Fruit fly (Drosophila melanogaster) whole organism, embryonic: Measurements from ENCODE around the gene Cyt-b5-r.

ENCODE experiments used
- Asciz ChIP-seq: fragments of 200-800 bp; sonication (Bioruptor generic); optimal IDR thresholded peaks from 2 replicates; lab custom pipeline; 2017; ENCODE audit warnings: missing biosample characterization, mild to moderate bottlenecking, missing genetic modification characterization, missing genetic modification reagents
- Bdp1 ChIP-seq: fragments of 200-800 bp; sonication (Bioruptor generic); optimal IDR thresholded peaks from 3 replicates; lab custom pipeline; 2016; ENCODE audit warnings: missing biosample characterization, missing genetic modification characterization
- Bteb2 ChIP-seq: fragments of 200-800 bp; sonication (Bioruptor generic); optimal IDR thresholded peaks from 2 replicates; lab custom pipeline; 2016; ENCODE audit warnings: missing biosample characterization, missing genetic modification characterization
- CG11560 ChIP-seq: fragments of 200-800 bp; sonication (Bioruptor generic); IDR thresholded peaks from 3 replicates; pipeline ENCODE4 v1.3.6; 2022; ENCODE audit warnings: missing biosample characterization, missing genetic modification characterization
- CG12942 ChIP-seq: fragments of 200-800 bp; sonication (Bioruptor generic); optimal IDR thresholded peaks from 3 replicates; lab custom pipeline; 2016; ENCODE audit warnings: missing biosample characterization, missing genetic modification characterization
- CG13287 ChIP-seq: fragments of 200-800 bp; sonication (Bioruptor generic); IDR thresholded peaks from 2 replicates; pipeline ENCODE4 v1.3.6; 2022; ENCODE audit warnings: missing biosample characterization, missing genetic modification characterization; ENCODE audit not compliant: partially characterized antibody
- CG17568 ChIP-seq: fragments of 200-800 bp; sonication (Bioruptor generic); optimal IDR thresholded peaks from 2 replicates; lab custom pipeline; 2018; ENCODE audit warnings: missing biosample characterization, mild to moderate bottlenecking, missing genetic modification characterization, moderate library complexity
- CG2116 ChIP-seq: fragments of 200-800 bp; sonication (Bioruptor generic); optimal IDR thresholded peaks from 3 replicates; lab custom pipeline; 2018; ENCODE audit warnings: missing biosample characterization, mild to moderate bottlenecking, missing genetic modification characterization
- CG30403 ChIP-seq: fragments of 200-800 bp; sonication (Bioruptor generic); optimal IDR thresholded peaks from 3 replicates; lab custom pipeline; 2016; ENCODE audit warnings: missing biosample characterization, missing genetic modification characterization
- CG42726 ChIP-seq: fragments of 200-800 bp; sonication (Bioruptor generic); IDR thresholded peaks from 2 replicates; pipeline ENCODE4 v1.3.6; 2022; ENCODE audit warnings: missing biosample characterization, missing genetic modification characterization; ENCODE audit not compliant: partially characterized antibody
- CG6272 ChIP-seq: fragments of 200-800 bp; sonication (Bioruptor generic); IDR thresholded peaks from 2 replicates; pipeline ENCODE4 v1.3.6; 2022; ENCODE audit warnings: missing biosample characterization, missing genetic modification characterization
- CG6791 ChIP-seq: fragments of 200-800 bp; sonication (Bioruptor generic); IDR thresholded peaks from 3 replicates; pipeline ENCODE4 v1.3.6; 2022; ENCODE audit warnings: missing biosample characterization, missing genetic modification characterization; ENCODE audit not compliant: partially characterized antibody
- Dad ChIP-seq: fragments of 200-800 bp; sonication (Bioruptor generic); optimal IDR thresholded peaks from 3 replicates; lab custom pipeline; 2016; ENCODE audit warnings: missing biosample characterization, missing genetic modification characterization
- Dip2 ChIP-seq: fragments of 200-800 bp; sonication (Bioruptor generic); IDR thresholded peaks from 2 replicates; pipeline ENCODE4 v1.3.6; 2022; ENCODE audit warnings: missing biosample characterization, missing genetic modification characterization
- GATAe ChIP-seq: fragments of 200-800 bp; sonication (Bioruptor generic); conservative IDR thresholded peaks from 2 replicates; pipeline ENCODE4 v1.3.6; 2022; ENCODE audit warnings: missing biosample characterization, missing genetic modification characterization
- Hey ChIP-seq: fragments of 200-800 bp; sonication (Bioruptor generic); optimal IDR thresholded peaks from 3 replicates; lab custom pipeline; 2018; ENCODE audit warnings: missing biosample characterization, mild to moderate bottlenecking, missing genetic modification characterization
- Jarid2 ChIP-seq: fragments of 200-800 bp; sonication (Bioruptor generic); optimal IDR thresholded peaks from 3 replicates; lab custom pipeline; 2017; ENCODE audit warnings: mild to moderate bottlenecking, missing biosample characterization, missing genetic modification reagents, missing genetic modification characterization
- MBD-R2 ChIP-seq: fragments of 200-800 bp; sonication (Bioruptor generic); IDR thresholded peaks from 2 replicates; pipeline ENCODE4 v1.3.6; 2022; ENCODE audit warnings: missing biosample characterization, missing genetic modification characterization
- Med ChIP-seq: fragments of 200-800 bp; sonication (Bioruptor generic); peaks from one replicate; lab custom pipeline; 2016; ENCODE audit warnings: missing biosample characterization, missing genetic modification characterization, mild to moderate bottlenecking, inconsistent platforms, moderate library complexity
- Myb ChIP-seq: fragments of 200-800 bp; sonication (Bioruptor generic); optimal IDR thresholded peaks from 2 replicates; lab custom pipeline; 2016; ENCODE audit warnings: missing biosample characterization, missing genetic modification characterization
- Opbp ChIP-seq: fragments of 200-800 bp; sonication (Bioruptor generic); IDR thresholded peaks from 3 replicates; pipeline ENCODE4 v1.3.6; 2022; ENCODE audit warnings: missing biosample characterization, missing genetic modification characterization; ENCODE audit not compliant: partially characterized antibody
- Ravus ChIP-seq: fragments of 200-800 bp; sonication (Bioruptor generic); IDR thresholded peaks from 2 replicates; pipeline ENCODE4 v1.3.6; 2022; ENCODE audit warnings: missing biosample characterization, missing genetic modification characterization
- Rx ChIP-seq: fragments of 200-800 bp; sonication (Bioruptor generic); IDR thresholded peaks from 2 replicates; pipeline ENCODE4 v1.3.6; 2022; ENCODE audit warnings: missing biosample characterization, missing genetic modification characterization
- ac ChIP-seq: fragments of 200-800 bp; sonication (Bioruptor generic); optimal IDR thresholded peaks from 3 replicates; lab custom pipeline; 2017; ENCODE audit warnings: missing biosample characterization, mild to moderate bottlenecking, missing genetic modification characterization
- ap ChIP-seq: fragments of 200-800 bp; sonication (Bioruptor generic); IDR thresholded peaks from 2 replicates; pipeline ENCODE4 v1.3.6; 2022; ENCODE audit warnings: missing biosample characterization, missing genetic modification characterization
- ara ChIP-seq: fragments of 200-800 bp; sonication (Bioruptor generic); IDR thresholded peaks from 2 replicates; pipeline ENCODE4 v1.3.6; 2022; ENCODE audit warnings: missing biosample characterization, missing genetic modification characterization
- bbx ChIP-seq: fragments of 200-800 bp; sonication (Bioruptor generic); IDR thresholded peaks from 2 replicates; pipeline ENCODE4 v1.3.6; 2022; ENCODE audit warnings: missing biosample characterization, missing genetic modification characterization; ENCODE audit not compliant: partially characterized antibody
- btn ChIP-seq: fragments of 200-800 bp; sonication (Bioruptor generic); optimal IDR thresholded peaks from 2 replicates; lab custom pipeline; 2016; ENCODE audit warnings: missing biosample characterization, missing genetic modification characterization
- cas ChIP-seq: fragments of 200-800 bp; sonication (Bioruptor generic); IDR thresholded peaks from 2 replicates; pipeline ENCODE4 v1.3.6; 2022; ENCODE audit warnings: missing biosample characterization, missing genetic modification characterization
- cato ChIP-seq: fragments of 200-800 bp; sonication (Bioruptor generic); optimal IDR thresholded peaks from 2 replicates; lab custom pipeline; 2016; ENCODE audit warnings: missing biosample characterization, missing genetic modification characterization, borderline replicate concordance
- dysf ChIP-seq: fragments of 200-800 bp; sonication (Bioruptor generic); IDR thresholded peaks from 3 replicates; pipeline ENCODE4 v1.3.6; 2022; ENCODE audit warnings: missing biosample characterization, missing genetic modification characterization
- eve ChIP-seq, 2 experiments: fragments of >200 bp; optimal IDR thresholded peaks; 2 replicates each; lab custom pipeline; 2017; ENCODE audit warnings: missing biosample characterization in 2 of 2, missing genetic modification characterization in 2 of 2
- ewg ChIP-seq: fragments of 200-800 bp; sonication (Bioruptor generic); optimal IDR thresholded peaks from 3 replicates; lab custom pipeline; 2017; ENCODE audit warnings: mild to moderate bottlenecking, missing biosample characterization, missing genetic modification reagents, missing genetic modification characterization
- exex ChIP-seq: fragments of 200-800 bp; sonication (Bioruptor generic); optimal IDR thresholded peaks from 4 replicates; lab custom pipeline; 2018; ENCODE audit warnings: missing biosample characterization, mild to moderate bottlenecking, missing genetic modification characterization, moderate library complexity
- gce ChIP-seq: fragments of 200-800 bp; sonication (Bioruptor generic); IDR thresholded peaks from 3 replicates; pipeline ENCODE4 v1.3.6; 2022; ENCODE audit warnings: missing biosample characterization, missing genetic modification characterization
- gt ChIP-seq: fragments of 200-800 bp; sonication (Bioruptor generic); IDR thresholded peaks from 2 replicates; pipeline ENCODE4 v1.3.6; 2022; ENCODE audit warnings: missing biosample characterization, missing genetic modification characterization
- hbn ChIP-seq: fragments of 200-800 bp; sonication (Bioruptor generic); IDR thresholded peaks from 2 replicates; pipeline ENCODE4 v1.3.6; 2022; ENCODE audit warnings: missing biosample characterization, missing genetic modification characterization; ENCODE audit not compliant: partially characterized antibody
- knrl ChIP-seq: fragments of 200-800 bp; sonication (Bioruptor generic); IDR thresholded peaks from 3 replicates; pipeline ENCODE4 v1.3.6; 2022; ENCODE audit warnings: missing biosample characterization, missing genetic modification characterization; ENCODE audit not compliant: partially characterized antibody
- mld ChIP-seq: fragments of 200-800 bp; sonication (Bioruptor generic); IDR thresholded peaks from 3 replicates; pipeline ENCODE4 v1.3.6; 2022; ENCODE audit warnings: missing biosample characterization, missing genetic modification characterization; ENCODE audit not compliant: partially characterized antibody
- nerfin-1 ChIP-seq: fragments of 200-800 bp; sonication (Bioruptor generic); optimal IDR thresholded peaks from 3 replicates; lab custom pipeline; 2019; ENCODE audit warnings: missing biosample characterization, mild to moderate bottlenecking, missing genetic modification characterization, moderate library complexity
- nerfin-2 ChIP-seq: fragments of 200-800 bp; sonication (Bioruptor generic); IDR thresholded peaks from 2 replicates; pipeline ENCODE4 v1.3.6; 2022; ENCODE audit warnings: missing biosample characterization, missing genetic modification characterization; ENCODE audit not compliant: partially characterized antibody
- phol ChIP-seq: fragments of 200-800 bp; sonication (Bioruptor generic); optimal IDR thresholded peaks from 3 replicates; lab custom pipeline; 2018; ENCODE audit warnings: missing biosample characterization, mild to moderate bottlenecking, missing genetic modification characterization, moderate library complexity
- rib ChIP-seq: fragments of 200-800 bp; sonication (Bioruptor generic); IDR thresholded peaks from 2 replicates; pipeline ENCODE4 v1.3.6; 2022; ENCODE audit warnings: missing biosample characterization, missing genetic modification characterization
- scrt ChIP-seq: fragments of 200-800 bp; sonication (Bioruptor generic); optimal IDR thresholded peaks from 2 replicates; lab custom pipeline; 2018; ENCODE audit warnings: missing biosample characterization, mild to moderate bottlenecking, missing genetic modification characterization, moderate library complexity
- seq ChIP-seq: fragments of 200-800 bp; sonication (Bioruptor generic); IDR thresholded peaks from 2 replicates; pipeline ENCODE4 v1.3.6; 2022; ENCODE audit warnings: missing biosample characterization, missing genetic modification characterization
- shn ChIP-seq: fragments of 200-800 bp; sonication (Bioruptor generic); optimal IDR thresholded peaks from 3 replicates; lab custom pipeline; 2016; ENCODE audit warnings: missing biosample characterization, missing genetic modification characterization
- tap ChIP-seq: fragments of 200-800 bp; optimal IDR thresholded peaks from 3 replicates; lab custom pipeline; 2019; ENCODE audit warnings: missing biosample characterization, mild to moderate bottlenecking, missing genetic modification characterization, moderate library complexity
- tll ChIP-seq, 2 experiments: fragments of 200-800 bp in 1 of 2; fragments of >200 bp in 1 of 2; sonication (Bioruptor generic) in 1 of 2; optimal IDR thresholded peaks; 2 replicates each; lab custom pipeline; 2017 to 2019; ENCODE audit warnings: missing biosample characterization in 2 of 2, missing genetic modification characterization in 2 of 2, mild to moderate bottlenecking in 1 of 2, moderate library complexity in 1 of 2
- tx ChIP-seq: fragments of 200-800 bp; sonication (Bioruptor generic); optimal IDR thresholded peaks from 2 replicates; lab custom pipeline; 2016; ENCODE audit warnings: missing biosample characterization, missing genetic modification characterization
- zfh2 ChIP-seq: fragments of 200-800 bp; sonication (Bioruptor generic); optimal IDR thresholded peaks from 2 replicates; lab custom pipeline; 2016; ENCODE audit warnings: missing biosample characterization, missing genetic modification characterization

Gene Cyt-b5-r

dm6 chr2L:16824905-16825333, 34.4 kb upstream of the Cyt-b5-r start, which contains the start of gene Cse1 (continued):
- TF ChIP-seq eve (GFP tag; optimal IDR thresholded peaks at IDR 0.05; lab: Kevin White, UChicago) (no peak), Hey (no peak), hbn (0 out of 2 replicates have a peak, but pooled peaks have one; percentile 39), shn (GFP tag; lab: Kevin White, UChicago) (no peak), gt (GFP tag; lab: Robert Waterston, UW) (no peak), Myb (GFP tag; lab: Kevin White, UChicago) (peak; percentile 12), zfh2 (GFP tag; lab: Kevin White, UChicago) (no peak), exex (no peak), phol (tag; lab: Kevin White, UChicago) (peak; percentile 18), CG2116 (GFP tag; lab: Kevin White, UChicago) (peak; percentile 23), btn (no peak), ewg (GFP tag; lab: Kevin White, UChicago) (peak; percentile 67), tx (no peak), bbx (GFP tag; lab: Robert Waterston, UW) (peak; percentile 55; the same call in 1 of the 2 replicates), ac (GFP tag; lab: Kevin White, UChicago) (no peak), Ravus (no peak), CG11560 (no peak), Med (GFP tag; lab: Kevin White, UChicago) (peak; percentile 59), tll (GFP tag; optimal IDR thresholded peaks at IDR 0.05; lab: Kevin White, UChicago) (no peak), CG6272 (GFP tag; lab: Robert Waterston, UW) (no peak), Jarid2 (no peak), gce (GFP tag; lab: Robert Waterston, UW) (no peak), ap (GFP tag; lab: Robert Waterston, UW) (no peak), CG17568 (no peak), CG13287 (GFP tag; lab: Robert Waterston, UW) (peak; percentile 70), cato (GFP tag; lab: Kevin White, UChicago) (no peak), nerfin-2 (no peak), cas (GFP tag; lab: Robert Waterston, UW) (no peak), dysf (GFP tag; lab: Robert Waterston, UW) (no peak), Rx (GFP tag; lab: Robert Waterston, UW) (no peak), CG42726 (GFP tag; lab: Robert Waterston, UW) (no peak; the same call in 1 of the 2 replicates), Bdp1 (no peak), Bteb2 (no peak), rib (GFP tag; lab: Robert Waterston, UW) (peak; percentile 75; the same call in 1 of the 2 replicates), nerfin-1 (peak; percentile 98), seq (no peak), ara (GFP tag; lab: Robert Waterston, UW) (no peak), CG12942 (GFP tag; lab: Kevin White, UChicago) (no peak), MBD-R2 (GFP tag; lab: Robert Waterston, UW) (peak; percentile 45; the same call in 1 of the 2 replicates), Opbp (GFP tag; lab: Robert Waterston, UW) (peak; percentile 57; the same call in 1 of the 3 replicates), Asciz (GFP tag; lab: Kevin White, UChicago) (no peak), knrl (GFP tag; lab: Robert Waterston, UW) (peak; percentile 68), mld (peak; percentile 52; the same call in 1 of the 3 replicates), scrt (GFP tag; lab: Kevin White, UChicago) (no peak), CG30403 (GFP tag; lab: Kevin White, UChicago) (no peak), Dip2 (GFP tag; lab: Robert Waterston, UW) (no peak), GATAe (GFP tag; lab: Robert Waterston, UW) (no peak), tap (tag; lab: Kevin White, UChicago) (no peak), CG6791 (0 out of 3 replicates have a peak, but pooled peaks have one; percentile 49), Dad (GFP tag; lab: Kevin White, UChicago) (no peak)
